Worm (Caenorhabditis elegans) whole organism, L2 larva: ENCODE data around the gene ZK6.8.

Source experiments
- alr-1 ChIP-seq: fragments of 150-350 bp; optimal IDR thresholded peaks from 2 replicates; lab custom pipeline; 2014; ENCODE audit warnings: missing biosample characterization, missing genetic modification characterization
- ama-1 ChIP-seq: fragments of 150-350 bp; optimal IDR thresholded peaks from 2 replicates; lab custom pipeline; 2018; ENCODE audit warnings: inconsistent platforms
- crh-2 ChIP-seq: sonication (generic microtip); optimal IDR thresholded peaks from 2 replicates; lab custom pipeline; 2017; ENCODE audit warnings: missing biosample characterization, missing genetic modification characterization
- nhr-12 ChIP-seq: fragments of 150-350 bp; optimal IDR thresholded peaks from 2 replicates; lab custom pipeline; 2014; ENCODE audit warnings: missing biosample characterization, missing genetic modification characterization
- snpc-4 ChIP-seq: fragments of 150-350 bp; optimal IDR thresholded peaks from 2 replicates; lab custom pipeline; 2014; ENCODE audit warnings: missing biosample characterization, missing genetic modification characterization
- unc-62 ChIP-seq: fragments of 150-350 bp; optimal IDR thresholded peaks from 2 replicates; lab custom pipeline; 2014; ENCODE audit warnings: missing biosample characterization, missing genetic modification reagents, missing genetic modification characterization
- zag-1 ChIP-seq: fragments of 150-350 bp; optimal IDR thresholded peaks from 2 replicates; lab custom pipeline; 2014; ENCODE audit warnings: missing biosample characterization, missing genetic modification characterization
- ztf-1 ChIP-seq: fragments of 200-800 bp; sonication (Bioruptor generic); conservative IDR thresholded peaks from 2 replicates; pipeline ENCODE4 v1.3.6; 2022; ENCODE audit warnings: missing genetic modification characterization, missing compliant biosample characterization

- TF ChIP-seq alr-1 (tag; lab: Kevin White, UChicago) (no peak), snpc-4 (tag; lab: Kevin White, UChicago) (no peak), ztf-1 (no peak), ama-1 (lab: Kevin White, UChicago) (no peak), crh-2 (tag; lab: Kevin White, UChicago) (no peak), nhr-12 (no peak), zag-1 (tag; lab: Kevin White, UChicago) (no peak), unc-62 (GFP tag; lab: Kevin White, UChicago) (no peak)
These were observed 39.4 kb upstream of the ZK6.8 start for ce11 chrV:342346-342745.
